Worm (Caenorhabditis elegans) whole organism, mixed stage, embryonic: Measurements from ENCODE around the gene C31C9.9.

Source experiments
- M03D4.4 ChIP-seq: sonication (generic microtip); optimal IDR thresholded peaks from 2 replicates; lab custom pipeline; 2017; ENCODE audit warnings: mild to moderate bottlenecking, missing genetic modification characterization, missing compliant biosample characterization
- bed-3 ChIP-seq: fragments of 200-800 bp; sonication (Bioruptor generic); optimal IDR thresholded peaks from 3 replicates; lab custom pipeline; 2018; ENCODE audit warnings: mild to moderate bottlenecking, missing genetic modification characterization, moderate library complexity, missing compliant biosample characterization
- blmp-1 ChIP-seq: fragments of 150-350 bp; optimal IDR thresholded peaks from 2 replicates; lab custom pipeline; 2014; ENCODE audit warnings: missing biosample characterization, missing genetic modification characterization
- ceh-39 ChIP-seq: fragments of 150-350 bp; optimal IDR thresholded peaks from 2 replicates; lab custom pipeline; 2014; ENCODE audit warnings: missing biosample characterization, missing genetic modification characterization
- ceh-43 ChIP-seq: fragments of 200-800 bp; sonication (Bioruptor generic); optimal IDR thresholded peaks from 2 replicates; lab custom pipeline; 2018; ENCODE audit warnings: mild to moderate bottlenecking, missing genetic modification characterization, moderate library complexity, missing compliant biosample characterization
- ceh-83 ChIP-seq: fragments of 200-800 bp; sonication (Bioruptor generic); optimal IDR thresholded peaks from 2 replicates; lab custom pipeline; 2018; ENCODE audit warnings: mild to moderate bottlenecking, missing genetic modification characterization, missing compliant biosample characterization
- ces-1 ChIP-seq: fragments of 150-350 bp; optimal IDR thresholded peaks from 2 replicates; lab custom pipeline; 2014; ENCODE audit warnings: missing biosample characterization, missing genetic modification reagents, missing genetic modification characterization
- cnd-1 ChIP-seq: fragments of 200-800 bp; sonication (Bioruptor generic); optimal IDR thresholded peaks from 2 replicates; lab custom pipeline; 2018; ENCODE audit warnings: mild to moderate bottlenecking, missing genetic modification characterization, missing compliant biosample characterization
- drap-1 ChIP-seq: fragments of 200-800 bp; sonication (Bioruptor generic); optimal IDR thresholded peaks from 3 replicates; lab custom pipeline; 2018; ENCODE audit warnings: mild to moderate bottlenecking, missing genetic modification characterization, missing compliant biosample characterization
- elt-3 ChIP-seq: fragments of 150-350 bp; optimal IDR thresholded peaks from 2 replicates; lab custom pipeline; 2014; ENCODE audit warnings: missing biosample characterization, missing genetic modification characterization
- flh-1 ChIP-seq: fragments of 200-800 bp; sonication (Bioruptor generic); optimal IDR thresholded peaks from 2 replicates; lab custom pipeline; 2018; ENCODE audit warnings: mild to moderate bottlenecking, missing genetic modification characterization, moderate library complexity, missing compliant biosample characterization
- ham-2 ChIP-seq: fragments of 200-800 bp; sonication (Bioruptor generic); optimal IDR thresholded peaks from 2 replicates; lab custom pipeline; 2018; ENCODE audit warnings: mild to moderate bottlenecking, missing genetic modification characterization, missing compliant biosample characterization
- hlh-1 ChIP-seq: fragments of 150-350 bp; optimal IDR thresholded peaks from 2 replicates; lab custom pipeline; 2014; ENCODE audit warnings: missing biosample characterization, missing genetic modification reagents, missing genetic modification characterization
- lin-13 ChIP-seq: fragments of 150-350 bp; optimal IDR thresholded peaks from 2 replicates; lab custom pipeline; 2014; ENCODE audit warnings: missing biosample characterization, missing genetic modification characterization
- lin-32 ChIP-seq: fragments of 200-800 bp; sonication (Bioruptor generic); optimal IDR thresholded peaks from 2 replicates; lab custom pipeline; 2018; ENCODE audit warnings: mild to moderate bottlenecking, missing genetic modification characterization, missing compliant biosample characterization
- lsy-2 ChIP-seq: fragments of 150-350 bp; optimal IDR thresholded peaks from 2 replicates; lab custom pipeline; 2014; ENCODE audit warnings: missing biosample characterization, missing genetic modification characterization
- mab-5 ChIP-seq: fragments of 150-350 bp; optimal IDR thresholded peaks from 2 replicates; lab custom pipeline; 2014; ENCODE audit warnings: missing biosample characterization, missing genetic modification characterization
- mep-1 ChIP-seq: fragments of 150-350 bp; optimal IDR thresholded peaks from 2 replicates; lab custom pipeline; 2017; ENCODE audit warnings: missing biosample characterization, missing genetic modification reagents, missing genetic modification characterization, inconsistent platforms
- mls-2 ChIP-seq: sonication (generic microtip); optimal IDR thresholded peaks from 2 replicates; lab custom pipeline; 2016; ENCODE audit warnings: mild to moderate bottlenecking, missing genetic modification characterization, moderate library complexity, missing compliant biosample characterization
- nhr-12 ChIP-seq: fragments of 150-350 bp; optimal IDR thresholded peaks from 2 replicates; lab custom pipeline; 2014; ENCODE audit warnings: missing biosample characterization, missing genetic modification characterization
- nhr-2 ChIP-seq: fragments of 150-350 bp; optimal IDR thresholded peaks from 2 replicates; lab custom pipeline; 2014; ENCODE audit warnings: missing biosample characterization, missing genetic modification characterization
- nhr-237 ChIP-seq: fragments of 150-350 bp; optimal IDR thresholded peaks from 2 replicates; lab custom pipeline; 2014; ENCODE audit warnings: missing biosample characterization, missing genetic modification characterization
- nhr-28 ChIP-seq: fragments of 150-350 bp; optimal IDR thresholded peaks from 2 replicates; lab custom pipeline; 2014; ENCODE audit warnings: missing biosample characterization, missing genetic modification characterization
- sem-2 ChIP-seq: fragments of 200-800 bp; sonication (Bioruptor generic); optimal IDR thresholded peaks from 2 replicates; lab custom pipeline; 2018; ENCODE audit warnings: mild to moderate bottlenecking, missing genetic modification characterization, missing compliant biosample characterization
- snpc-4 ChIP-seq: fragments of 150-350 bp; optimal IDR thresholded peaks from 2 replicates; lab custom pipeline; 2014; ENCODE audit warnings: missing biosample characterization, missing genetic modification characterization
- sptf-1 ChIP-seq: sonication (generic microtip); optimal IDR thresholded peaks from 2 replicates; lab custom pipeline; 2017; ENCODE audit warnings: mild to moderate bottlenecking, missing genetic modification characterization, moderate library complexity, missing compliant biosample characterization
- tbx-8 ChIP-seq: fragments of 200-800 bp; sonication (Bioruptor generic); optimal IDR thresholded peaks from 2 replicates; lab custom pipeline; 2018; ENCODE audit warnings: mild to moderate bottlenecking, missing genetic modification characterization, moderate library complexity, missing compliant biosample characterization
- unc-39 ChIP-seq: fragments of 150-350 bp; optimal IDR thresholded peaks from 2 replicates; lab custom pipeline; 2014; ENCODE audit warnings: missing biosample characterization, missing genetic modification characterization
- unc-62 ChIP-seq: fragments of 150-350 bp; optimal IDR thresholded peaks from 2 replicates; lab custom pipeline; 2014; ENCODE audit warnings: missing biosample characterization, missing genetic modification reagents, missing genetic modification characterization
- zip-8 ChIP-seq: fragments of 150-350 bp; optimal IDR thresholded peaks from 2 replicates; lab custom pipeline; 2014; ENCODE audit warnings: missing biosample characterization, missing genetic modification characterization

Gene C31C9.9

DNA sequence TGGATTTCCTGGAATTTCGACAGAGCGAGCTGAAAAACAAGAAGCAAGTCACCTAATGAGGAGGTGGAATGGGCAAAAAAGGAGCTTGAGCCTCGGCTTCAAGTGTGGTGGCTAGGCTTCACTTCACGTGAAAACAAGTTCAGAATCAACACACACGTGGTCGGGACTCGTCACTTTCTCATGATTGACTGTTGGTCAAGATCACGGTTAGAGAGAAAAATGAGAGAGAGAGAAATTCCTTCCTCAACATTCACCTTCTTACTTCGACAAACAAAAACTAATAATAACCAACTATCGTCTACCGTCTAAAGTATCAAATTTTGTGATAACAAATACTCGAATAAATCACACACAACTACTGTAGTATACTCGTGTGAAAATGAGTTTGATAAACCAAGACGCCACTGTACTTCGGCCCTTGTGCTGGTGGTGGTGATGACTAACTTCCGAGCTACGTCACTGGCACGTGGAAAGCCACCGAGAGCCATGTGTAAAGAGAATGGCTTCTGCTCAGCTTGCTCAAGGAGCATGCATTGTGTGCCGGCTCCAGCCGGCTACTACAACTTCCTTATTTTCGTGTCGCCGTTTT lies 18.9 kb downstream of the C31C9.9 start:
- no peak for TF ChIP-seq ces-1 (GFP tag; lab: Kevin White, UChicago)
- no peak for TF ChIP-seq ceh-43 (GFP tag; lab: Kevin White, UChicago)
- TF ChIP-seq hlh-1 (tag; lab: Kevin White, UChicago), result no peak
- TF ChIP-seq zip-8 (tag; lab: Kevin White, UChicago), result no peak
- TF ChIP-seq blmp-1 (tag; lab: Kevin White, UChicago), result no peak
- TF ChIP-seq sem-2, result no peak
- no peak for TF ChIP-seq ham-2 (GFP tag; lab: Kevin White, UChicago)
- no peak for TF ChIP-seq lsy-2 (tag; lab: Kevin White, UChicago)
- no peak for TF ChIP-seq mep-1 (tag; lab: Kevin White, UChicago)
- TF ChIP-seq M03D4.4, result no peak
- no peak for TF ChIP-seq lin-32
- TF ChIP-seq sptf-1 (tag; lab: Kevin White, UChicago), result no peak
- no peak for TF ChIP-seq mab-5 (tag; lab: Kevin White, UChicago)

DNA sequence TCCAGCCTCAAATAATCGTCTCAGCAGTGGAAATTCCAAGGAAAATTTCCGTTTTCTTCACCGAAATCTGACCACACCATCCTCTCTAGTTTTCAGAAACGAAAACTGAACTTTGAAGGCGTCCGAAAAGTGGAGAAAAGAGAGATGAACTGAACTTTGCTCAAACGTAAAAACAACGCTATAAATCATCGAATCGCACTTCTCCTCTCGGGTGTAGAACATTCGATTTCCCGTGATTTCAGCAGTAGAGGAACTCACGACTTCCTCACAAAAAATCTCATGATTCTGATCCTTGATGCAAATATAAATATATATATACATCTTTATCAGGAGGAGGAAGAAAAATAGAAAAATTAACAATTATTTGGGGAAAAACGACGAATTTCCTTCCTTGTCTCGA lies 20.4 kb downstream of the C31C9.9 start:
- TF ChIP-seq tbx-8 (no peak), nhr-237 (no peak), bed-3 (GFP tag; lab: Kevin White, UChicago) (no peak), ceh-39 (tag; lab: Kevin White, UChicago) (no peak), snpc-4 (tag; lab: Kevin White, UChicago) (no peak), mab-5 (tag; lab: Kevin White, UChicago) (no peak), nhr-12 (tag; lab: Kevin White, UChicago) (no peak), unc-62 (no peak), drap-1 (GFP tag; lab: Kevin White, UChicago) (no peak), blmp-1 (tag; lab: Kevin White, UChicago) (no peak), ceh-83 (GFP tag; lab: Kevin White, UChicago) (no peak), flh-1 (GFP tag; lab: Kevin White, UChicago) (no peak), M03D4.4 (no peak), elt-3 (tag; lab: Kevin White, UChicago) (no peak), sem-2 (no peak), lin-13 (tag; lab: Kevin White, UChicago) (no peak), lsy-2 (tag; lab: Kevin White, UChicago) (no peak)
- TF ChIP-seq, all 35 proteins: peak for 0

DNA sequence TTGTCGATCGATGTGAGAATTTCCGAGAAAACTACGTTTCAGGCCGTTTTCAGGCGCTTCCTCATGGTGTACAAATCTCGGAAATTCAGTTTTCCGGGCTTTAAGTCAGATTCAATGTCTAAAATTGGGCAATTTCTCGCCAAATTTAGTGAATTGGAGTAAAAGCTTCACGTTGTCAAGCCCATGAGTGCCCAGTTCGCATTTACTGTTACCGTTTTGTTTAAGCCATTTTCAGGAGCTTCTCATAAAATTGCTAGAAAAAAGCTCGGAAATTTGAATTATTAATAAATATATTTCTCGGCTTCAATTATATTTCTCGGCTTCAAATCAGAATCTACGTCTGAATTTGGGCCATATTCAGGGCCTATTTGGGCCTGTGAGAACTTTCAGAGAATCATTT lies 23.1 kb downstream of the C31C9.9 start:
- no peak for TF ChIP-seq nhr-2 (tag; lab: Kevin White, UChicago)
- no peak for TF ChIP-seq nhr-237
- no peak for TF ChIP-seq nhr-28 (tag; lab: Kevin White, UChicago)

DNA sequence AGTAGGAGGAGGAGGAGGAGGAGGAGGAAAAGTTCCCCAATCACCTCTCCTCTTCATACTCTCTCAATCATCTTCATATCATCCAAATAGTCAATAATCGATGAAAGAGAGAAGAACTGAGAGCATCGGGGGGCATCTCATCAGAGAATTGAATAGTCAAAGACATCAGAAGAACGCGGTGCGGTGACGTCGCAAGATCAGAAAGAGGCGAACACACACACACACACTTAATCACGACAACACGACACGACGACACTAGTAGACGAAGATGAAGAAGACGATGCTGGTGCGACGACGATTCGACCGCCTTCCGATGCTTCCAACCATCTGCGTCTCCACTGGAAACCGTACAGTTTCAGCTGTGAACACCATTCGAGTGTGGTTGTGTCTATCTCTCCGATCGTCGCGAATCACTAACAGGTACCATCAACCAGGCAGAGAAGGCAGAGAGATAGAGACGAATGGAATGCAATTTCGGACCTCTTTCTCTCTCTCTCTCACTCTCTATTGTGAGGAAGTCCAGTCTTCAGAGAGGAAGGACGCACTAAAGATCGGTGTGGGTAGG lies 23.8 kb downstream of the C31C9.9 start:
- TF ChIP-seq nhr-28 (tag; lab: Kevin White, UChicago) (no peak), M03D4.4 (no peak), mls-2 (tag; lab: Kevin White, UChicago) (no peak)

DNA sequence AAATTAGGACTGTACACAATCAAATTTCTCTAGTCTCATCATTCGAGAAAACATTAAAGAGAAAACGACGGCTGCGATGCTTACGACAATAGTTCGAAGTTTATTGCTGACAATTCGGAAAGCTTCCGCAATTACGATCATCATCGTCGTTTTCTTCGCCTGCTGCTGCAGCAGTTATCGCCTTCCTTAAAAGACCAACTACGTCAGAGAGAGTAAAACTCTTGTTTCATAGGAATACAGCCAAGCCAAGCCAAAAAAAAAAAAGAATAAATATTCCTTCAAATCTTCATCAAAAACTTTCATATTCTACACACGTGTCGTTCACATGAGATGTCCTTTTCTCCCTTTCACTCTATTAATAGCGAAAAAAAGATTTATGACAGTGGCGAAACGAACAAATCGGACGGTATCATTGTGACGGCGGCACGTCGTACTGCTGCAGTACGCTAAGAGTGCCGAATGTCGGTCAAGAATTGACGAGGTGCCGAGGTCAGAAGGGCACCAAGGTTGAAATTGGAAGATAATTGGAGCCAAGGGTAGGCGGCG lies 25.0 kb downstream of the C31C9.9 start:
- TF ChIP-seq hlh-1 (tag; lab: Kevin White, UChicago) (no peak), blmp-1 (tag; lab: Kevin White, UChicago) (peak; percentile 38)

DNA sequence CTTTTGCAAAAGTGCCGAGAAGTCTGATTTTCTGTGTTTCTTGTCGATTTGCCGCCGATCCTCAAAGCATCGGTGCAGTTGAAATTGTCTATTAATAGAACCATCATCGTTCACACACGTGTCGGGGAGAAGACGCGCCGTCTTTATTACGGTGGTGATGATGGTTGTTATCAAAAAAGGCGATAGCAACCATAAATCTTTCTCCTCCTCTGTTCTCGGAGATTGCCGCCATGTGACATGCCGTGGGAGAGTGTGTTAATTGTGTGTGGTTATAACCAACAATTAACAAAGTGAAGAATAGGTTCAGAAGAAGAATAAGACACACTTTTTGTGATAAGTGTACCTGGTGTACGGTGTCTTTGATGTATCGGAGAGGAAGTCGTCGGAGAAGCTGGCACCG lies 26.2 kb downstream of the C31C9.9 start:
- TF ChIP-seq unc-62 (no peak), lsy-2 (tag; lab: Kevin White, UChicago) (no peak), bed-3 (GFP tag; lab: Kevin White, UChicago) (no peak), nhr-12 (tag; lab: Kevin White, UChicago) (no peak), ceh-39 (tag; lab: Kevin White, UChicago) (no peak), mls-2 (tag; lab: Kevin White, UChicago) (no peak), cnd-1 (tag; lab: Kevin White, UChicago) (no peak), lin-32 (no peak), elt-3 (tag; lab: Kevin White, UChicago) (no peak), sem-2 (no peak), unc-39 (tag; lab: Kevin White, UChicago) (no peak), mab-5 (tag; lab: Kevin White, UChicago) (no peak)
